Worm (Caenorhabditis elegans) whole organism, young adult: ENCODE data around the gene C36B7.1.

Source experiments
- B0019.2 ChIP-seq: fragments of 200-800 bp; sonication (Bioruptor generic); conservative IDR thresholded peaks from 2 replicates; pipeline ENCODE4 v1.3.6; 2022; ENCODE audit warnings: missing genetic modification reagents, missing genetic modification characterization, missing compliant biosample characterization
- B0336.3 ChIP-seq: fragments of 200-800 bp; sonication (Bioruptor generic); IDR thresholded peaks from 2 replicates; pipeline ENCODE4 v1.3.6; 2022; ENCODE audit warnings: missing genetic modification characterization, missing compliant biosample characterization
- F55B11.4 ChIP-seq: sonication (generic microtip); optimal IDR thresholded peaks from 2 replicates; lab custom pipeline; 2016; ENCODE audit warnings: missing compliant biosample characterization, missing genetic modification characterization, borderline replicate concordance; ENCODE audit not compliant: insufficient read depth
- T26A5.8 ChIP-seq: sonication (generic microtip); optimal IDR thresholded peaks from 2 replicates; lab custom pipeline; 2016; ENCODE audit warnings: missing genetic modification characterization, missing compliant biosample characterization
- akir-1 ChIP-seq: fragments of 200-800 bp; sonication (Bioruptor generic); optimal IDR thresholded peaks from 2 replicates; lab custom pipeline; 2018; ENCODE audit warnings: mild to moderate bottlenecking, missing genetic modification characterization, moderate library complexity, missing compliant biosample characterization
- athp-1 ChIP-seq: sonication (generic microtip); optimal IDR thresholded peaks from 2 replicates; lab custom pipeline; 2017; ENCODE audit warnings: mild to moderate bottlenecking, missing genetic modification characterization, missing compliant biosample characterization
- attf-5 ChIP-seq: fragments of 200-800 bp; sonication (Bioruptor generic); optimal IDR thresholded peaks from 2 replicates; lab custom pipeline; 2018; ENCODE audit warnings: mild to moderate bottlenecking, missing genetic modification characterization, missing compliant biosample characterization
- bed-1 ChIP-seq: fragments of 200-800 bp; sonication (Bioruptor generic); IDR thresholded peaks from 2 replicates; pipeline ENCODE4 v1.3.6; 2022; ENCODE audit warnings: missing genetic modification reagents, missing genetic modification characterization, missing compliant biosample characterization
- cebp-1 ChIP-seq, 2 experiments: fragments of 200-800 bp in 1 of 2; sonication (Bioruptor generic) in 1 of 2; sonication (generic microtip) in 1 of 2; IDR thresholded peaks in 1 of 2; optimal IDR thresholded peaks in 1 of 2; 2 replicates each; pipeline versions ENCODE4 v1.3.6 to Lab custom; 2017 to 2022; ENCODE audit warnings: missing compliant biosample characterization in 2 of 2, missing genetic modification characterization in 2 of 2, mild to moderate bottlenecking in 1 of 2, missing genetic modification reagents in 1 of 2, moderate library complexity in 1 of 2
- cebp-2 ChIP-seq: fragments of 200-800 bp; sonication (Bioruptor generic); IDR thresholded peaks from 2 replicates; pipeline ENCODE4 v1.3.6; 2022; ENCODE audit warnings: missing genetic modification characterization, missing compliant biosample characterization
- ceh-27 ChIP-seq: fragments of 200-800 bp; sonication (Bioruptor generic); optimal IDR thresholded peaks from 2 replicates; lab custom pipeline; 2018; ENCODE audit warnings: mild to moderate bottlenecking, missing genetic modification characterization, moderate library complexity, missing compliant biosample characterization
- ceh-91 ChIP-seq: fragments of 200-800 bp; sonication (Bioruptor generic); IDR thresholded peaks from 2 replicates; pipeline ENCODE4 v1.3.6; 2022; ENCODE audit warnings: missing genetic modification reagents, missing genetic modification characterization, missing compliant biosample characterization
- chd-7 ChIP-seq: sonication (generic microtip); optimal IDR thresholded peaks from 2 replicates; lab custom pipeline; 2016; ENCODE audit warnings: mild to moderate bottlenecking, missing genetic modification characterization, moderate library complexity, missing compliant biosample characterization
- dox-1 ChIP-seq: fragments of 200-800 bp; sonication (Bioruptor generic); IDR thresholded peaks from 2 replicates; pipeline ENCODE4 v1.3.6; 2022; ENCODE audit warnings: missing genetic modification reagents, missing genetic modification characterization, missing compliant biosample characterization
- efl-1 ChIP-seq: fragments of 150-350 bp; optimal IDR thresholded peaks from 2 replicates; lab custom pipeline; 2014; ENCODE audit warnings: missing biosample characterization, missing genetic modification reagents, missing genetic modification characterization
- egl-44 ChIP-seq: fragments of 200-800 bp; sonication (Bioruptor generic); IDR thresholded peaks from 2 replicates; pipeline ENCODE4 v1.3.6; 2022; ENCODE audit warnings: missing genetic modification reagents, missing genetic modification characterization, missing compliant biosample characterization
- egrh-3 ChIP-seq: fragments of 200-800 bp; sonication (Bioruptor generic); IDR thresholded peaks from 2 replicates; pipeline ENCODE4 v1.3.6; 2022; ENCODE audit warnings: missing genetic modification reagents, missing genetic modification characterization, missing compliant biosample characterization
- ekl-4 ChIP-seq: fragments of 200-800 bp; sonication (Bioruptor generic); IDR thresholded peaks from 2 replicates; pipeline ENCODE4 v1.3.6; 2022; ENCODE audit warnings: missing genetic modification reagents, missing genetic modification characterization, missing compliant biosample characterization
- lag-1 ChIP-seq: fragments of 200-800 bp; sonication (Bioruptor generic); IDR thresholded peaks from 2 replicates; pipeline ENCODE4 v1.3.6; 2022; ENCODE audit warnings: missing genetic modification reagents, missing genetic modification characterization, missing compliant biosample characterization
- let-526 ChIP-seq: fragments of 200-800 bp; sonication (Bioruptor generic); IDR thresholded peaks from 2 replicates; pipeline ENCODE4 v1.3.6; 2022; ENCODE audit warnings: missing genetic modification reagents, missing genetic modification characterization, missing compliant biosample characterization
- lin-54 ChIP-seq: fragments of 200-800 bp; sonication (Bioruptor generic); optimal IDR thresholded peaks from 2 replicates; lab custom pipeline; 2018; ENCODE audit warnings: mild to moderate bottlenecking, missing genetic modification characterization, missing compliant biosample characterization
- lir-1 ChIP-seq: fragments of 200-800 bp; sonication (Bioruptor generic); conservative IDR thresholded peaks from 2 replicates; pipeline ENCODE4 v1.3.6; 2022; ENCODE audit warnings: missing genetic modification reagents, missing genetic modification characterization, missing compliant biosample characterization
- lsy-27 ChIP-seq: sonication (generic microtip); optimal IDR thresholded peaks from 2 replicates; lab custom pipeline; 2017; ENCODE audit warnings: missing genetic modification characterization, mild to moderate bottlenecking, missing compliant biosample characterization, antibody characterized with exemption, missing genotype, borderline replicate concordance; ENCODE audit not compliant: insufficient read depth
- mcd-1 ChIP-seq: fragments of 200-800 bp; sonication (Bioruptor generic); IDR thresholded peaks from 2 replicates; pipeline ENCODE4 v1.3.6; 2022; ENCODE audit warnings: missing genetic modification reagents, missing genetic modification characterization, missing compliant biosample characterization
- mxl-1 ChIP-seq: sonication (generic microtip); optimal IDR thresholded peaks from 2 replicates; lab custom pipeline; 2016; ENCODE audit warnings: missing genetic modification characterization, missing compliant biosample characterization
- nfyb-1 ChIP-seq: fragments of 200-800 bp; sonication (Bioruptor generic); IDR thresholded peaks from 2 replicates; pipeline ENCODE4 v1.3.6; 2022; ENCODE audit warnings: missing genetic modification reagents, missing genetic modification characterization, missing compliant biosample characterization
- nhr-80 ChIP-seq: sonication (generic microtip); optimal IDR thresholded peaks from 2 replicates; lab custom pipeline; 2016; ENCODE audit warnings: missing genetic modification characterization, missing compliant biosample characterization
- sea-2 ChIP-seq: fragments of 200-800 bp; sonication (Bioruptor generic); IDR thresholded peaks from 2 replicates; pipeline ENCODE4 v1.3.6; 2022; ENCODE audit warnings: missing genetic modification characterization, missing compliant biosample characterization
- sptf-2 ChIP-seq: fragments of 200-800 bp; sonication (Bioruptor generic); optimal IDR thresholded peaks from 2 replicates; lab custom pipeline; 2018; ENCODE audit warnings: mild to moderate bottlenecking, missing genetic modification characterization, missing compliant biosample characterization
- tbp1 ChIP-seq: fragments of 200-800 bp; sonication (Bioruptor generic); optimal IDR thresholded peaks from 2 replicates; lab custom pipeline; 2018; ENCODE audit warnings: mild to moderate bottlenecking, missing genetic modification characterization, missing compliant biosample characterization
- xnd-1 ChIP-seq: sonication (generic microtip); optimal IDR thresholded peaks from 2 replicates; lab custom pipeline; 2016; ENCODE audit warnings: missing genotype, missing genetic modification reagents, missing genetic modification characterization, missing compliant biosample characterization
- zfh-2 ChIP-seq: fragments of 200-800 bp; sonication (Bioruptor generic); conservative IDR thresholded peaks from 2 replicates; pipeline ENCODE4 v1.3.6; 2022; ENCODE audit warnings: missing genetic modification reagents, missing genetic modification characterization, missing compliant biosample characterization
- zim-3 ChIP-seq: sonication (generic microtip); optimal IDR thresholded peaks from 2 replicates; lab custom pipeline; 2017; ENCODE audit warnings: mild to moderate bottlenecking, missing genetic modification characterization, moderate library complexity, missing compliant biosample characterization
- ztf-28 ChIP-seq: fragments of 200-800 bp; sonication (Bioruptor generic); IDR thresholded peaks from 2 replicates; pipeline ENCODE4 v1.3.6; 2022; ENCODE audit warnings: missing genetic modification reagents, missing genetic modification characterization, missing compliant biosample characterization

C36B7.1 gene

DNA sequence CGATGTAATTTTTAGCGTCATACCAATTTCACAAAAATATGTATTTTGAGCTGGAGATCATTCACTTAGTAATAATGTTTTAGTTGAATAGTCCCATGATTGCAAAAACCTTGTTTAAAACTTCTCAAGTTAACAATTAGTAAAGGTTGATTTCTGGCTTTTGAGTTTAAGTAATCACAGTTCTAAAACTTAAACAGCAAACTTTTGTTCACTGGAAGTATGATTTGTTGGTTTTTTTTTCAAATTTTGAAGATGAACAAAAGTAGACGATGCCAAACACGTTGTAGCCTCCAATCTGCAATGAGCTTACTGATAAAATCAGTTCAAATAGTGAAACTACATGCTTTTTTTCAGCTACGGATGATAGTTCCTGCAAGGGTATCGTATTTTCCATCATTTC lies at the start of gene C36B7.1:
TSS of gene C36B7.1 (plus strand) at position 301 of the 400 bp plus-strand sequence.
- no peak for TF ChIP-seq lin-54 (GFP tag; lab: Kevin White, UChicago)
- TF ChIP-seq tbp1 (GFP tag; lab: Kevin White, UChicago), result no peak
- no peak for TF ChIP-seq akir-1 (GFP tag; lab: Kevin White, UChicago)
- TF ChIP-seq athp-1, result no peak
- no peak for TF ChIP-seq ztf-28 (GFP tag; lab: Robert Waterston, UW)
- no peak for TF ChIP-seq lag-1 (GFP tag; lab: Robert Waterston, UW)
- no peak for TF ChIP-seq bed-1 (GFP tag; lab: Robert Waterston, UW)
- TF ChIP-seq attf-5, result no peak

ce11 chrX:7063236-7063635 lies 49.5 kb upstream of the C36B7.1 start, which contains the start of gene B0403.3:
B0403.3 (minus strand) TSS chrX:7063336.
- TF ChIP-seq zim-3 (tag; lab: Kevin White, UChicago) (no peak), cebp-2 (GFP tag; lab: Robert Waterston, UW) (0 out of 2 replicates have a peak, but pooled peaks have one; percentile 21)

- TF ChIP-seq B0336.3 (GFP tag; lab: Robert Waterston, UW), result no peak
- TF ChIP-seq T26A5.8 (tag; lab: Kevin White, UChicago), result no peak
- no peak for TF ChIP-seq mxl-1 (tag; lab: Kevin White, UChicago)
- no peak for TF ChIP-seq xnd-1 (tag; lab: Kevin White, UChicago)
- TF ChIP-seq F55B11.4 (tag; lab: Kevin White, UChicago), result no peak
- no peak for TF ChIP-seq egrh-3 (GFP tag; lab: Robert Waterston, UW)
- TF ChIP-seq sea-2, result no peak
- no peak for TF ChIP-seq efl-1 (GFP tag; lab: Kevin White, UChicago)
- no peak for TF ChIP-seq dox-1 (GFP tag; lab: Robert Waterston, UW)
- no peak for TF ChIP-seq egl-44 (GFP tag; lab: Robert Waterston, UW)
- TF ChIP-seq let-526 (GFP tag; lab: Robert Waterston, UW), result no peak
- no peak for TF ChIP-seq nhr-80 (tag; lab: Kevin White, UChicago)
- no peak for TF ChIP-seq ceh-91 (GFP tag; lab: Robert Waterston, UW)
These were observed 46.7 kb upstream of the C36B7.1 start for ce11 chrX:7066003-7066402.

ce11 chrX:7067250-7067958 lies 45.3 kb upstream of the C36B7.1 start:
- no peak for TF ChIP-seq chd-7 (tag; lab: Kevin White, UChicago)
- TF ChIP-seq ekl-4 (GFP tag; lab: Robert Waterston, UW), result no peak
- no peak for TF ChIP-seq lsy-27 (tag; lab: Kevin White, UChicago)
- TF ChIP-seq nfyb-1 (GFP tag; lab: Robert Waterston, UW), result 0 out of 2 replicates have a peak, but pooled peaks have one; percentile 8
- TF ChIP-seq ceh-27, result no peak
- TF ChIP-seq mcd-1, result 0 out of 2 replicates have a peak, but pooled peaks have one; percentile 5
- no peak for TF ChIP-seq cebp-1 (GFP tag; IDR thresholded peaks at IDR 0.05; lab: Robert Waterston, UW)
- TF ChIP-seq cebp-1 (tag; optimal IDR thresholded peaks at IDR 0.05; lab: Kevin White, UChicago), result no peak
- peak; percentile 58; the same call in 1 of the 2 replicates for TF ChIP-seq zfh-2 (GFP tag; lab: Robert Waterston, UW)
- no peak for TF ChIP-seq lir-1 (GFP tag; lab: Robert Waterston, UW)
- TF ChIP-seq sptf-2, result no peak
- no peak for TF ChIP-seq B0019.2 (GFP tag; lab: Robert Waterston, UW)
